Worm (Caenorhabditis elegans) whole organism, mixed stage, embryonic: ENCODE results near the gene sri-25.

Source experiments
- drap-1 ChIP-seq: fragments of 200-800 bp; sonication (Bioruptor generic); optimal IDR thresholded peaks from 3 replicates; lab custom pipeline; 2018; ENCODE audit warnings: mild to moderate bottlenecking, missing genetic modification characterization, missing compliant biosample characterization
- elt-1 ChIP-seq: sonication (generic microtip); optimal IDR thresholded peaks from 2 replicates; lab custom pipeline; 2017; ENCODE audit warnings: missing genetic modification characterization, mild to moderate bottlenecking, missing compliant biosample characterization, antibody characterized with exemption, moderate library complexity, borderline replicate concordance; ENCODE audit not compliant: insufficient read depth
- lsy-2 ChIP-seq: fragments of 150-350 bp; optimal IDR thresholded peaks from 2 replicates; lab custom pipeline; 2014; ENCODE audit warnings: missing biosample characterization, missing genetic modification characterization
- mls-2 ChIP-seq: sonication (generic microtip); optimal IDR thresholded peaks from 2 replicates; lab custom pipeline; 2016; ENCODE audit warnings: mild to moderate bottlenecking, missing genetic modification characterization, moderate library complexity, missing compliant biosample characterization
- nhr-12 ChIP-seq: fragments of 150-350 bp; optimal IDR thresholded peaks from 2 replicates; lab custom pipeline; 2014; ENCODE audit warnings: missing biosample characterization, missing genetic modification characterization
- nhr-237 ChIP-seq: fragments of 150-350 bp; optimal IDR thresholded peaks from 2 replicates; lab custom pipeline; 2014; ENCODE audit warnings: missing biosample characterization, missing genetic modification characterization
- nhr-28 ChIP-seq: fragments of 150-350 bp; optimal IDR thresholded peaks from 2 replicates; lab custom pipeline; 2014; ENCODE audit warnings: missing biosample characterization, missing genetic modification characterization

- TF ChIP-seq nhr-237 (tag; lab: Kevin White, UChicago) (no peak), drap-1 (GFP tag; lab: Kevin White, UChicago) (no peak), elt-1 (tag; lab: Kevin White, UChicago) (no peak), lsy-2 (tag; lab: Kevin White, UChicago) (no peak), nhr-28 (tag; lab: Kevin White, UChicago) (no peak), nhr-12 (tag; lab: Kevin White, UChicago) (no peak), mls-2 (tag; lab: Kevin White, UChicago) (no peak)
Observed at ce11 chrV:15182407-15182806, 34.4 kb upstream of the sri-25 start, which contains the start of gene fbxa-84.
